Worm (Caenorhabditis elegans): ENCODE data around the gene npp-16.
"Not testable (repeated sequence)": the region's sequence is repeated elsewhere in the genome, so short reads cannot be mapped to it uniquely, and the experiment has no call there.

npp-16 gene

ce11 chrIII:11954150-11954549 is 38.4 kb downstream of the npp-16 start:
- TF ChIP-seq F57C9.4 (tag; optimal IDR thresholded peaks at IDR 0.05), result no peak
- TF ChIP-seq F57A8.1 (GFP tag; optimal IDR thresholded peaks at IDR 0.05), result no peak
- no peak for TF ChIP-seq Y53G8AR.9 (GFP tag; conservative IDR thresholded peaks at IDR 0.05)
- TF ChIP-seq hmg-20 (GFP tag; IDR thresholded peaks at IDR 0.05), result no peak
- TF ChIP-seq nhr-27 (tag; optimal IDR thresholded peaks at IDR 0.05), result no peak
- no peak for TF ChIP-seq egrh-3 (GFP tag; IDR thresholded peaks at IDR 0.05)
- TF ChIP-seq sea-2 (GFP tag; IDR thresholded peaks at IDR 0.05), result no peak
- TF ChIP-seq nhr-80 (tag; optimal IDR thresholded peaks at IDR 0.05), result no peak
- no peak for TF ChIP-seq ceh-40 (GFP tag; IDR thresholded peaks at IDR 0.05)
- no peak for TF ChIP-seq madf-8 (GFP tag; conservative IDR thresholded peaks at IDR 0.05)
- TF ChIP-seq somi-1 (GFP tag; optimal IDR thresholded peaks at IDR 0.05), result no peak
- TF ChIP-seq lin-26 (GFP tag; IDR thresholded peaks at IDR 0.05), result no peak

- TF ChIP-seq somi-1 (GFP tag; optimal IDR thresholded peaks at IDR 0.05), result no peak
- no peak for TF ChIP-seq ccch-3 (GFP tag; optimal IDR thresholded peaks at IDR 0.05)
- no peak for TF ChIP-seq hlh-26 (GFP tag; conservative IDR thresholded peaks at IDR 0.05)
- no peak for TF ChIP-seq F52B5.7 (tag; optimal IDR thresholded peaks at IDR 0.05)
- TF ChIP-seq ets-4 (GFP tag; optimal IDR thresholded peaks at IDR 0.05), result no peak
- TF ChIP-seq lin-26 (GFP tag; IDR thresholded peaks at IDR 0.05), result no peak
- no peak for TF ChIP-seq ztf-22 (GFP tag; optimal IDR thresholded peaks at IDR 0.05)
- no peak for TF ChIP-seq ekl-4 (GFP tag; IDR thresholded peaks at IDR 0.05)
- TF ChIP-seq snpc-1.1 (tag; optimal IDR thresholded peaks at IDR 0.05; ENCODE audit: insufficient read depth), result no peak
- no peak for TF ChIP-seq F22D6.2 (tag; optimal IDR thresholded peaks at IDR 0.05)
- TF ChIP-seq dpff-1 (tag; optimal IDR thresholded peaks at IDR 0.05), result no peak
These were observed 44.4 kb downstream of the npp-16 start, which contains the start of gene top-3 for ce11 chrIII:11960080-11960479. top-3 (minus strand) TSS chrIII:11960180.

- TF ChIP-seq F33H1.4 (GFP tag; IDR thresholded peaks at IDR 0.05) (peak; percentile 62), ekl-4 (GFP tag; IDR thresholded peaks at IDR 0.05) (peak; percentile 67; the same call in 1 of the 2 replicates), dox-1 (GFP tag; IDR thresholded peaks at IDR 0.05) (peak; percentile 75), B0019.2 (GFP tag; conservative IDR thresholded peaks at IDR 0.05) (peak; percentile 75), snpc-4 (tag; optimal IDR thresholded peaks at IDR 0.05) (peak in 2 of 4 experiments; percentile 17 to 60), madf-6 (GFP tag; IDR thresholded peaks at IDR 0.05) (peak; percentile 81), Y53G8AR.9 (GFP tag; conservative IDR thresholded peaks at IDR 0.05) (0 out of 2 replicates have a peak, but pooled peaks have one; percentile 37), ceh-91 (GFP tag; IDR thresholded peaks at IDR 0.05) (peak; percentile 51), rcor-1 (GFP tag; IDR thresholded peaks at IDR 0.05) (peak; percentile 68), lin-26 (GFP tag; IDR thresholded peaks at IDR 0.05) (peak; percentile 100), F39B2.1 (GFP tag; IDR thresholded peaks at IDR 0.05) (peak; percentile 5; the same call in 1 of the 2 replicates), nfyb-1 (GFP tag; IDR thresholded peaks at IDR 0.05) (peak; percentile 85), D2030.7 (GFP tag; IDR thresholded peaks at IDR 0.05) (peak; percentile 91), tbp1 (GFP tag; optimal IDR thresholded peaks at IDR 0.05) (peak; percentile 37), bed-2 (GFP tag; IDR thresholded peaks at IDR 0.05) (0 out of 2 replicates have a peak, but pooled peaks have one; percentile 42), ceh-100 (GFP tag; IDR thresholded peaks at IDR 0.05) (0 out of 2 replicates have a peak, but pooled peaks have one; percentile 47), egrh-3 (GFP tag; IDR thresholded peaks at IDR 0.05) (peak; percentile 99), mcd-1 (GFP tag; IDR thresholded peaks at IDR 0.05) (peak; percentile 79), ztf-28 (GFP tag; IDR thresholded peaks at IDR 0.05) (0 out of 2 replicates have a peak, but pooled peaks have one; percentile 21), cebp-1 (GFP tag; IDR thresholded peaks at IDR 0.05) (0 out of 2 replicates have a peak, but pooled peaks have one; percentile 23), pbrm-1 (GFP tag; IDR thresholded peaks at IDR 0.05) (peak; percentile 91), Y95B8A.8 (GFP tag; IDR thresholded peaks at IDR 0.05) (peak; percentile 54; the same call in 1 of the 2 replicates)
- TF ChIP-seq snpc-4 (GFP tag; optimal IDR thresholded peaks at IDR 0.05); cebp-1 (tag; optimal IDR thresholded peaks at IDR 0.05): not testable (repeated sequence)
These were observed 51.3 kb downstream of the npp-16 start for ce11 chrIII:11967049-11967448.

All from whole organism, young adult.